5 worm cellular contexts compared by ENCODE assay signal in genomic region chrX:14746948-14747347, ce11.
TF ChIP-seq lines count a peak whose summit lies in the region.

Gene C05G5.2 (plus strand): TSS chrX:14747303.

TF ChIP-seq in whole organism, L1 larva, 84 proteins besides CTCF, POLR2A, EP300 and RAD21 (continues in another document):
- TF ChIP-seq pax-3 (tag; optimal IDR thresholded peaks at IDR 0.05; lab: Kevin White, UChicago) (peak; percentile 59), lin-39 (tag; optimal IDR thresholded peaks at IDR 0.05; lab: Kevin White, UChicago) (no peak), elt-3 (tag; optimal IDR thresholded peaks at IDR 0.05; lab: Kevin White, UChicago) (peak in 3 of 6 experiments; percentile 42 to 95 (median 79)), lin-35 (GFP tag; optimal IDR thresholded peaks at IDR 0.05; lab: Kevin White, UChicago) (peak; percentile 71 to 87), unc-30 (tag; optimal IDR thresholded peaks at IDR 0.05; lab: Kevin White, UChicago) (no peak), ztf-11 (tag; optimal IDR thresholded peaks at IDR 0.05; lab: Kevin White, UChicago) (peak in 1 of 2 experiments; percentile 4), ama-1 (optimal IDR thresholded peaks at IDR 0.05; lab: Kevin White, UChicago) (no peak), ceh-88 (GFP tag; IDR thresholded peaks at IDR 0.05; lab: Robert Waterston, UW) (no peak; the same call in 1 of the 2 replicates), nhr-84 (tag; optimal IDR thresholded peaks at IDR 0.05; lab: Kevin White, UChicago) (no peak), C34B4.2 (tag; optimal IDR thresholded peaks at IDR 0.05; lab: Kevin White, UChicago) (no peak), aly-2 (tag; optimal IDR thresholded peaks at IDR 0.05; lab: Kevin White, UChicago) (no peak), mep-1 (tag; optimal IDR thresholded peaks at IDR 0.05; lab: Kevin White, UChicago) (peak; percentile 95), ces-1 (GFP tag; optimal IDR thresholded peaks at IDR 0.05; lab: Kevin White, UChicago) (no peak), irx-1 (tag; optimal IDR thresholded peaks at IDR 0.05; lab: Kevin White, UChicago) (peak; percentile 57), snpc-4 (tag; optimal IDR thresholded peaks at IDR 0.05; lab: Kevin White, UChicago) (peak; percentile 88), sox-4 (tag; optimal IDR thresholded peaks at IDR 0.05; lab: Kevin White, UChicago) (peak; percentile 5), efl-1 (optimal IDR thresholded peaks at IDR 0.05; lab: Kevin White, UChicago) (peak; percentile 65 to 78), efl-1 (GFP tag; optimal IDR thresholded peaks at IDR 0.05 in 1 of 2; lab: Kevin White, UChicago) (peak; percentile 56 to 96)

TF ChIP-seq in whole organism, L3 larva, 47 proteins besides CTCF, POLR2A, EP300 and RAD21 (continues in another document):
- TF ChIP-seq fkh-10 (GFP tag; optimal IDR thresholded peaks at IDR 0.05; lab: Kevin White, UChicago) = peak; percentile 73
- TF ChIP-seq elt-3 (tag; optimal IDR thresholded peaks at IDR 0.05; lab: Kevin White, UChicago) = peak in 1 of 3 experiments; percentile 31
- TF ChIP-seq ceh-28 (tag; optimal IDR thresholded peaks at IDR 0.05; lab: Kevin White, UChicago) = peak; percentile 62
- peak; percentile 14 for TF ChIP-seq elt-1 (tag; optimal IDR thresholded peaks at IDR 0.05; lab: Kevin White, UChicago)
- peak; percentile 96 for TF ChIP-seq lin-39 (tag; optimal IDR thresholded peaks at IDR 0.05; lab: Kevin White, UChicago)
- no peak for TF ChIP-seq nhr-77 (tag; optimal IDR thresholded peaks at IDR 0.05; lab: Kevin White, UChicago)
- peak; percentile 92 for TF ChIP-seq hmg-11 (tag; optimal IDR thresholded peaks at IDR 0.05; lab: Kevin White, UChicago)
- TF ChIP-seq zag-1 (tag; optimal IDR thresholded peaks at IDR 0.05; lab: Kevin White, UChicago) = peak; percentile 39
- TF ChIP-seq snpc-4 (tag; optimal IDR thresholded peaks at IDR 0.05; lab: Kevin White, UChicago) = peak; percentile 94
- TF ChIP-seq ZK546.5 (tag; optimal IDR thresholded peaks at IDR 0.05; lab: Kevin White, UChicago) = no peak
- TF ChIP-seq jun-1 (tag; optimal IDR thresholded peaks at IDR 0.05; lab: Kevin White, UChicago) = peak; percentile 82
- no peak for TF ChIP-seq nhr-11 (tag; optimal IDR thresholded peaks at IDR 0.05; lab: Kevin White, UChicago)
- TF ChIP-seq daf-12 (tag; optimal IDR thresholded peaks at IDR 0.05; lab: Kevin White, UChicago) = no peak
- peak; percentile 63 for TF ChIP-seq nhr-43 (tag; optimal IDR thresholded peaks at IDR 0.05; lab: Kevin White, UChicago; ENCODE audit: poor library complexity, severe bottlenecking)
- peak; percentile 13 for TF ChIP-seq sea-2 (GFP tag; optimal IDR thresholded peaks at IDR 0.05; lab: Kevin White, UChicago)
- peak; percentile 80 for TF ChIP-seq tbx-2 (tag; optimal IDR thresholded peaks at IDR 0.05; lab: Kevin White, UChicago)
- TF ChIP-seq ama-1 (optimal IDR thresholded peaks at IDR 0.05; lab: Kevin White, UChicago) = peak; percentile 33
- TF ChIP-seq unc-39 (tag; optimal IDR thresholded peaks at IDR 0.05; lab: Kevin White, UChicago) = no peak
- TF ChIP-seq nhr-76 (tag; optimal IDR thresholded peaks at IDR 0.05; lab: Kevin White, UChicago) = no peak

TF ChIP-seq in whole organism, early embryonic, 17 proteins besides CTCF, POLR2A, EP300 and RAD21:
- TF ChIP-seq aly-1 (tag; optimal IDR thresholded peaks at IDR 0.05; lab: Kevin White, UChicago) (no peak), tbx-37 (GFP tag; conservative IDR thresholded peaks at IDR 0.05; lab: Robert Waterston, UW) (0 out of 2 replicates have a peak, but pooled peaks have one; percentile 6), sea-1 (GFP tag; conservative IDR thresholded peaks at IDR 0.05; lab: Robert Waterston, UW) (0 out of 2 replicates have a peak, but pooled peaks have one; percentile 35), hmbx-1 (tag; optimal IDR thresholded peaks at IDR 0.05; lab: Kevin White, UChicago) (peak; percentile 33), flt-1 (GFP tag; IDR thresholded peaks at IDR 0.05; lab: Robert Waterston, UW) (no peak), pes-1 (GFP tag; IDR thresholded peaks at IDR 0.05; lab: Robert Waterston, UW) (peak; percentile 24; the same call in 1 of the 2 replicates), ceh-36 (tag; optimal IDR thresholded peaks at IDR 0.05; lab: Kevin White, UChicago) (no peak), hmg-4 (GFP tag; optimal IDR thresholded peaks at IDR 0.05; lab: Kevin White, UChicago) (no peak), F13C5.2 (tag; optimal IDR thresholded peaks at IDR 0.05; lab: Kevin White, UChicago) (peak; percentile 57)
TF ChIP-seq in whole organism, early embryonic: peak in this region for 5.

TF ChIP-seq in whole organism, midembryonic, 9 proteins besides CTCF, POLR2A, EP300 and RAD21:
- no peak for TF ChIP-seq ztf-23 (GFP tag; IDR thresholded peaks at IDR 0.05; lab: Robert Waterston, UW)
- TF ChIP-seq flt-1 (GFP tag; IDR thresholded peaks at IDR 0.05; lab: Robert Waterston, UW) = peak; percentile 70; the same call in 1 of the 2 replicates
- TF ChIP-seq klf-2 (GFP tag; conservative IDR thresholded peaks at IDR 0.05; lab: Robert Waterston, UW) = no peak
- no peak for TF ChIP-seq T22C8.4 (GFP tag; IDR thresholded peaks at IDR 0.05; lab: Robert Waterston, UW)
- peak; percentile 61 for TF ChIP-seq cog-1 (tag; optimal IDR thresholded peaks at IDR 0.05; lab: Kevin White, UChicago)

TF ChIP-seq in whole organism, young adult, 124 proteins besides CTCF, POLR2A, EP300 and RAD21 (continues in another document):
- TF ChIP-seq tbp1 (GFP tag; optimal IDR thresholded peaks at IDR 0.05; lab: Kevin White, UChicago) (peak; percentile 62), dpl-1 (GFP tag; optimal IDR thresholded peaks at IDR 0.05; lab: Kevin White, UChicago) (peak; percentile 8), him-1 (tag; optimal IDR thresholded peaks at IDR 0.05; lab: Kevin White, UChicago) (no peak), F57C9.4 (tag; optimal IDR thresholded peaks at IDR 0.05; lab: Kevin White, UChicago) (no peak), cebp-1 (GFP tag; IDR thresholded peaks at IDR 0.05; lab: Robert Waterston, UW) (peak; percentile 99), cebp-1 (tag; optimal IDR thresholded peaks at IDR 0.05; lab: Kevin White, UChicago) (peak; percentile 100), ztf-26 (tag; optimal IDR thresholded peaks at IDR 0.05; lab: Kevin White, UChicago) (peak; percentile 70), sea-2 (GFP tag; IDR thresholded peaks at IDR 0.05; lab: Robert Waterston, UW) (no peak), B0035.1 (tag; optimal IDR thresholded peaks at IDR 0.05; lab: Kevin White, UChicago) (no peak), let-607 (tag; optimal IDR thresholded peaks at IDR 0.05; lab: Kevin White, UChicago) (peak; percentile 66 to 75), F49E8.2 (tag; optimal IDR thresholded peaks at IDR 0.05; lab: Kevin White, UChicago; ENCODE audit: insufficient read depth) (no peak), unc-62 (GFP tag; optimal IDR thresholded peaks at IDR 0.05; lab: Kevin White, UChicago) (peak; percentile 73), zim-3 (tag; optimal IDR thresholded peaks at IDR 0.05; lab: Kevin White, UChicago) (no peak), ZK185.1 (tag; optimal IDR thresholded peaks at IDR 0.05; lab: Kevin White, UChicago; ENCODE audit: poor library complexity, severe bottlenecking) (peak; percentile 73), Y79H2A.3 (GFP tag; conservative IDR thresholded peaks at IDR 0.05; lab: Robert Waterston, UW) (no peak), ceh-27 (GFP tag; optimal IDR thresholded peaks at IDR 0.05; lab: Kevin White, UChicago) (peak; percentile 92), nhr-179 (tag; optimal IDR thresholded peaks at IDR 0.05; lab: Kevin White, UChicago) (no peak), B0336.3 (GFP tag; IDR thresholded peaks at IDR 0.05; lab: Robert Waterston, UW) (no peak; the same call in 1 of the 2 replicates), rpc-1 (optimal IDR thresholded peaks at IDR 0.05; lab: Kevin White, UChicago) (no peak), rpc-1 (tag; optimal IDR thresholded peaks at IDR 0.05; lab: Kevin White, UChicago) (no peak), C06A6.2 (GFP tag; conservative IDR thresholded peaks at IDR 0.05; lab: Robert Waterston, UW) (no peak; the same call in 1 of the 2 replicates), madf-10 (tag; optimal IDR thresholded peaks at IDR 0.05; lab: Kevin White, UChicago) (peak; percentile 64), K11D2.4 (GFP tag; IDR thresholded peaks at IDR 0.05; lab: Robert Waterston, UW) (peak; percentile 86), ztf-18 (tag; optimal IDR thresholded peaks at IDR 0.05; lab: Kevin White, UChicago) (peak; percentile 96), T07F8.4 (tag; optimal IDR thresholded peaks at IDR 0.05; lab: Kevin White, UChicago) (no peak), ceh-79 (tag; optimal IDR thresholded peaks at IDR 0.05; lab: Kevin White, UChicago) (no peak), zfh-2 (GFP tag; conservative IDR thresholded peaks at IDR 0.05; lab: Robert Waterston, UW) (peak; percentile 98), tbx-9 (tag; optimal IDR thresholded peaks at IDR 0.05; lab: Kevin White, UChicago; ENCODE audit: borderline replicate concordance) (no peak), sptf-2 (GFP tag; optimal IDR thresholded peaks at IDR 0.05; lab: Kevin White, UChicago) (no peak), lin-26 (GFP tag; IDR thresholded peaks at IDR 0.05; lab: Robert Waterston, UW) (no peak), bed-1 (GFP tag; IDR thresholded peaks at IDR 0.05; lab: Robert Waterston, UW) (no peak), atf-7 (tag; optimal IDR thresholded peaks at IDR 0.05; lab: Kevin White, UChicago) (peak; percentile 30), pha-4 (tag; optimal IDR thresholded peaks at IDR 0.05; lab: Kevin White, UChicago) (peak; percentile 91), fkh-3 (tag; optimal IDR thresholded peaks at IDR 0.05; lab: Kevin White, UChicago) (no peak), ceh-91 (GFP tag; IDR thresholded peaks at IDR 0.05; lab: Robert Waterston, UW) (no peak), hmg-20 (GFP tag; IDR thresholded peaks at IDR 0.05; lab: Robert Waterston, UW) (0 out of 2 replicates have a peak, but pooled peaks have one; percentile 30), repo-1 (tag; optimal IDR thresholded peaks at IDR 0.05; lab: Kevin White, UChicago) (no peak), lag-1 (GFP tag; IDR thresholded peaks at IDR 0.05; lab: Robert Waterston, UW) (no peak), aptf-2 (GFP tag; conservative IDR thresholded peaks at IDR 0.05; lab: Robert Waterston, UW) (no peak), B0261.1 (tag; optimal IDR thresholded peaks at IDR 0.05; lab: Kevin White, UChicago) (no peak), lir-1 (GFP tag; conservative IDR thresholded peaks at IDR 0.05; lab: Robert Waterston, UW) (no peak), akir-1 (GFP tag; optimal IDR thresholded peaks at IDR 0.05; lab: Kevin White, UChicago) (no peak), snpc-3.4 (tag; optimal IDR thresholded peaks at IDR 0.05; lab: Kevin White, UChicago) (no peak), attf-6 (GFP tag; IDR thresholded peaks at IDR 0.05; lab: Robert Waterston, UW) (no peak), T26A5.8 (tag; optimal IDR thresholded peaks at IDR 0.05; lab: Kevin White, UChicago) (no peak), lin-54 (GFP tag; optimal IDR thresholded peaks at IDR 0.05; lab: Kevin White, UChicago) (no peak)

Comparison
In these comparisons a context has a peak if more than half of its experiments do, and no peak if none do; other contexts are left out.
1. Of the 8 proteins assayed by ChIP-seq in both whole organism, young adult and whole organism, L1 larva: peak only in whole organism, young adult: unc-62; only in whole organism, L1 larva: unc-130; in both: dpl-1, efl-1, nhr-90 and snpc-4; in neither: 1; mixed calls (peak in some experiments, not most) for 1.